Worm (Caenorhabditis elegans) whole organism, L4 larva: Measurements from ENCODE around the gene fum-1.

ENCODE experiments used
- D1046.2 ChIP-seq: fragments of 200-800 bp; sonication (Bioruptor generic); IDR thresholded peaks from 2 replicates; pipeline ENCODE4 v1.3.6; 2022; ENCODE audit warnings: missing genetic modification characterization, missing compliant biosample characterization
- F26F4.8 ChIP-seq: fragments of 200-800 bp; sonication (Bioruptor generic); conservative IDR thresholded peaks from 2 replicates; pipeline ENCODE4 v1.3.6; 2022; ENCODE audit warnings: missing genetic modification characterization, missing compliant biosample characterization
- F37D6.2 ChIP-seq: sonication (generic microtip); optimal IDR thresholded peaks from 2 replicates; lab custom pipeline; 2016; ENCODE audit warnings: mild to moderate bottlenecking, missing genetic modification characterization, missing compliant biosample characterization
- Y5F2A.4 ChIP-seq: fragments of 200-800 bp; sonication (Bioruptor generic); optimal IDR thresholded peaks from 2 replicates; lab custom pipeline; 2018; ENCODE audit warnings: mild to moderate bottlenecking, missing genetic modification characterization, missing compliant biosample characterization
- Y75B8A.6 ChIP-seq: fragments of 200-800 bp; sonication (Bioruptor generic); IDR thresholded peaks from 2 replicates; pipeline ENCODE4 v1.3.6; 2022; ENCODE audit warnings: missing genetic modification reagents, missing genetic modification characterization, missing compliant biosample characterization
- arid-1 ChIP-seq: fragments of 200-800 bp; sonication (Bioruptor generic); conservative IDR thresholded peaks from 2 replicates; pipeline ENCODE4 v1.3.6; 2022; ENCODE audit warnings: missing genetic modification reagents, missing genetic modification characterization, missing compliant biosample characterization
- ceh-28 ChIP-seq: fragments of 150-350 bp; optimal IDR thresholded peaks from 2 replicates; lab custom pipeline; 2014; ENCODE audit warnings: missing biosample characterization, missing genetic modification reagents, missing genetic modification characterization
- ceh-82 ChIP-seq: sonication (generic microtip); optimal IDR thresholded peaks from 2 replicates; lab custom pipeline; 2017; ENCODE audit warnings: missing biosample characterization, missing genetic modification characterization
- ces-1 ChIP-seq: fragments of 150-350 bp; sonication (generic microtip); optimal IDR thresholded peaks from 4 replicates; lab custom pipeline; 2014; ENCODE audit warnings: missing biosample characterization, missing genetic modification reagents, missing genetic modification characterization
- ctbp-1 ChIP-seq: fragments of 200-800 bp; sonication (Bioruptor generic); IDR thresholded peaks from 2 replicates; pipeline ENCODE4 v1.3.6; 2022; ENCODE audit warnings: missing genetic modification reagents, missing genetic modification characterization, missing compliant biosample characterization
- daf-12 ChIP-seq: fragments of 150-350 bp; optimal IDR thresholded peaks from 2 replicates; lab custom pipeline; 2014; ENCODE audit warnings: missing biosample characterization, missing genetic modification reagents, missing genetic modification characterization
- daf-8 ChIP-seq: fragments of 200-800 bp; sonication (Bioruptor generic); IDR thresholded peaks from 2 replicates; pipeline ENCODE4 v1.3.6; 2022; ENCODE audit warnings: missing genetic modification characterization, missing compliant biosample characterization
- dmd-8 ChIP-seq: fragments of 200-800 bp; sonication (Bioruptor generic); IDR thresholded peaks from 2 replicates; pipeline ENCODE4 v1.3.6; 2022; ENCODE audit warnings: missing genetic modification characterization, missing compliant biosample characterization
- dmd-9 ChIP-seq: fragments of 200-800 bp; sonication (Bioruptor generic); IDR thresholded peaks from 2 replicates; pipeline ENCODE4 v1.3.6; 2022; ENCODE audit warnings: missing genetic modification reagents, missing genetic modification characterization, missing compliant biosample characterization
- duxl-1 ChIP-seq: sonication (generic microtip); optimal IDR thresholded peaks from 2 replicates; lab custom pipeline; 2016; ENCODE audit warnings: mild to moderate bottlenecking, missing genetic modification characterization, moderate library complexity, missing compliant biosample characterization; ENCODE audit not compliant: poor library complexity
- gei-8 ChIP-seq: fragments of 200-800 bp; sonication (Bioruptor generic); optimal IDR thresholded peaks from 2 replicates; lab custom pipeline; 2018; ENCODE audit warnings: mild to moderate bottlenecking, missing genetic modification characterization, missing compliant biosample characterization
- hlh-11 ChIP-seq: fragments of 200-800 bp; sonication (Bioruptor generic); optimal IDR thresholded peaks from 2 replicates; lab custom pipeline; 2018; ENCODE audit warnings: mild to moderate bottlenecking, missing genetic modification characterization, missing compliant biosample characterization
- hlh-30 ChIP-seq: sonication (generic microtip); optimal IDR thresholded peaks from 2 replicates; lab custom pipeline; 2017; ENCODE audit warnings: antibody characterized with exemption, mild to moderate bottlenecking, missing genetic modification characterization, missing compliant biosample characterization; ENCODE audit not compliant: insufficient read depth
- hmg-1.1 ChIP-seq: fragments of 200-800 bp; sonication (Bioruptor generic); IDR thresholded peaks from 2 replicates; pipeline ENCODE4 v1.3.6; 2022; ENCODE audit warnings: missing genetic modification reagents, missing genetic modification characterization, missing compliant biosample characterization
- lim-7 ChIP-seq: fragments of 200-800 bp; sonication (Bioruptor generic); IDR thresholded peaks from 2 replicates; pipeline ENCODE4 v1.3.6; 2022; ENCODE audit warnings: missing genetic modification characterization, missing compliant biosample characterization
- lin-1 ChIP-seq: fragments of 200-800 bp; sonication (Bioruptor generic); IDR thresholded peaks from 2 replicates; pipeline ENCODE4 v1.3.6; 2022; ENCODE audit warnings: missing genetic modification reagents, missing genetic modification characterization, missing compliant biosample characterization
- lin-15B ChIP-seq: fragments of 150-350 bp; sonication (generic microtip); optimal IDR thresholded peaks from 3 replicates; lab custom pipeline; 2014; ENCODE audit warnings: missing biosample characterization, missing genetic modification characterization
- lin-29 ChIP-seq: fragments of 200-800 bp; sonication (Bioruptor generic); IDR thresholded peaks from 2 replicates; pipeline ENCODE4 v1.3.6; 2022; ENCODE audit warnings: missing genetic modification reagents, missing genetic modification characterization, missing compliant biosample characterization
- lin-38 ChIP-seq: fragments of 200-800 bp; sonication (Bioruptor generic); IDR thresholded peaks from 2 replicates; pipeline ENCODE4 v1.3.6; 2022; ENCODE audit warnings: missing genetic modification reagents, missing genetic modification characterization, missing compliant biosample characterization
- lir-3 ChIP-seq: sonication (generic microtip); optimal IDR thresholded peaks from 2 replicates; lab custom pipeline; 2016; ENCODE audit warnings: mild to moderate bottlenecking, missing genetic modification characterization, missing compliant biosample characterization
- madf-9 ChIP-seq: fragments of 200-800 bp; sonication (Bioruptor generic); conservative IDR thresholded peaks from 2 replicates; pipeline ENCODE4 v1.3.6; 2022; ENCODE audit warnings: missing genetic modification reagents, missing genetic modification characterization, missing compliant biosample characterization
- mdl-1 ChIP-seq, 2 experiments: fragments of 150-350 bp in 1 of 2; sonication (generic microtip) in 1 of 2; optimal IDR thresholded peaks; 2 replicates each; lab custom pipeline; 2014 to 2017; ENCODE audit warnings: missing biosample characterization in 2 of 2, missing genetic modification characterization in 2 of 2
- mdt-29 ChIP-seq: fragments of 200-800 bp; sonication (Bioruptor generic); IDR thresholded peaks from 2 replicates; pipeline ENCODE4 v1.3.6; 2022; ENCODE audit warnings: missing genetic modification reagents, missing genetic modification characterization, missing compliant biosample characterization
- mep-1 ChIP-seq: fragments of 150-350 bp; sonication (generic microtip); optimal IDR thresholded peaks from 3 replicates; lab custom pipeline; 2014; ENCODE audit warnings: missing biosample characterization, missing genetic modification characterization
- nhr-237 ChIP-seq: sonication (generic microtip); optimal IDR thresholded peaks from 2 replicates; lab custom pipeline; 2017; ENCODE audit warnings: missing biosample characterization, missing genetic modification characterization
- nhr-25 ChIP-seq: sonication (generic microtip); optimal IDR thresholded peaks from 2 replicates; lab custom pipeline; 2017; ENCODE audit warnings: missing genetic modification characterization, mild to moderate bottlenecking, missing compliant biosample characterization, antibody characterized with exemption, moderate library complexity, borderline replicate concordance; ENCODE audit not compliant: insufficient read depth
- nhr-41 ChIP-seq: fragments of 200-800 bp; sonication (Bioruptor generic); IDR thresholded peaks from 2 replicates; pipeline ENCODE4 v1.3.6; 2022; ENCODE audit warnings: missing genetic modification reagents, missing genetic modification characterization, missing compliant biosample characterization
- nhr-48 ChIP-seq: sonication (generic microtip); optimal IDR thresholded peaks from 2 replicates; lab custom pipeline; 2016; ENCODE audit warnings: mild to moderate bottlenecking, missing genetic modification characterization, missing compliant biosample characterization
- nhr-6 ChIP-seq: fragments of 150-350 bp; optimal IDR thresholded peaks from 2 replicates; lab custom pipeline; 2014; ENCODE audit warnings: missing biosample characterization, missing genetic modification characterization
- pha-4 ChIP-seq, 2 experiments: fragments of 150-350 bp in 1 of 2; fragments of 200-800 bp in 1 of 2; sonication (Bioruptor generic) in 1 of 2; IDR thresholded peaks in 1 of 2; optimal IDR thresholded peaks in 1 of 2; 2 replicates each; pipeline versions ENCODE4 v1.3.6 to Lab custom; 2014 to 2022; ENCODE audit warnings: missing genetic modification characterization in 2 of 2, missing genetic modification reagents in 2 of 2, missing biosample characterization in 1 of 2, missing compliant biosample characterization in 1 of 2
- pqm-1 ChIP-seq: sonication (generic microtip); optimal IDR thresholded peaks from 2 replicates; lab custom pipeline; 2017; ENCODE audit warnings: missing biosample characterization, missing genetic modification characterization
- rbr-2 ChIP-seq: sonication (generic microtip); optimal IDR thresholded peaks from 2 replicates; lab custom pipeline; 2016; ENCODE audit warnings: missing genotype, missing genetic modification characterization, missing compliant biosample characterization
- snpc-4 ChIP-seq: fragments of 150-350 bp; optimal IDR thresholded peaks from 2 replicates; lab custom pipeline; 2014; ENCODE audit warnings: missing biosample characterization, missing genetic modification characterization
- spr-3 ChIP-seq: fragments of 200-800 bp; sonication (Bioruptor generic); optimal IDR thresholded peaks from 2 replicates; lab custom pipeline; 2018; ENCODE audit warnings: mild to moderate bottlenecking, missing genetic modification characterization, missing compliant biosample characterization
- tra-1 ChIP-seq: fragments of 200-800 bp; sonication (Bioruptor generic); IDR thresholded peaks from 2 replicates; pipeline ENCODE4 v1.3.6; 2022; ENCODE audit warnings: missing genetic modification reagents, missing genetic modification characterization, missing compliant biosample characterization
- unc-130 ChIP-seq: sonication (generic microtip); optimal IDR thresholded peaks from 2 replicates; lab custom pipeline; 2016; ENCODE audit warnings: missing genetic modification reagents, missing genetic modification characterization, missing compliant biosample characterization
- vab-7 ChIP-seq: fragments of 200-800 bp; sonication (Bioruptor generic); IDR thresholded peaks from 2 replicates; pipeline ENCODE4 v1.3.6; 2022; ENCODE audit warnings: missing genetic modification reagents, missing genetic modification characterization, missing compliant biosample characterization
- zfp-2 ChIP-seq: sonication (generic microtip); optimal IDR thresholded peaks from 2 replicates; lab custom pipeline; 2016; ENCODE audit warnings: mild to moderate bottlenecking, missing genetic modification characterization, missing compliant biosample characterization
- zfp-3 ChIP-seq: fragments of 200-800 bp; sonication (Bioruptor generic); conservative IDR thresholded peaks from 2 replicates; pipeline ENCODE4 v1.3.6; 2022; ENCODE audit warnings: missing genetic modification reagents, missing genetic modification characterization, missing compliant biosample characterization
- zip-2 ChIP-seq: fragments of 150-350 bp; optimal IDR thresholded peaks from 2 replicates; lab custom pipeline; 2014; ENCODE audit warnings: missing biosample characterization, missing genetic modification characterization
- ztf-11 ChIP-seq: fragments of 150-350 bp; optimal IDR thresholded peaks from 2 replicates; lab custom pipeline; 2014; ENCODE audit warnings: missing biosample characterization, missing genetic modification characterization
- ztf-7 ChIP-seq: fragments of 150-350 bp; optimal IDR thresholded peaks from 2 replicates; lab custom pipeline; 2014; ENCODE audit warnings: missing biosample characterization, missing genetic modification characterization

The fum-1 gene

ce11 chrIII:7497782-7498266 is 32.4 kb downstream of the fum-1 start, which contains the start of gene cgh-1 (continued):
- TF ChIP-seq vab-7: 0 out of 2 replicates have a peak, but pooled peaks have one; percentile 14
- no peak for TF ChIP-seq rbr-2 (tag; lab: Kevin White, UChicago)
- TF ChIP-seq ztf-7 (tag; lab: Kevin White, UChicago): no peak
- 0 out of 2 replicates have a peak, but pooled peaks have one; percentile 4 for TF ChIP-seq nhr-41
- TF ChIP-seq ces-1: no peak
- no peak for TF ChIP-seq hlh-30
- no peak for TF ChIP-seq mdt-29
- TF ChIP-seq ctbp-1 (GFP tag; lab: Robert Waterston, UW): peak; percentile 30; the same call in 1 of the 2 replicates
- no peak for TF ChIP-seq unc-130 (GFP tag; lab: Kevin White, UChicago)
- TF ChIP-seq zip-2 (tag; lab: Kevin White, UChicago): no peak

ce11 chrIII:7498346-7498745 is 32.9 kb downstream of the fum-1 start:
- TF ChIP-seq F37D6.2 (tag; lab: Kevin White, UChicago) (peak; percentile 78), F26F4.8 (GFP tag; lab: Robert Waterston, UW) (no peak), snpc-4 (no peak), vab-7 (0 out of 2 replicates have a peak, but pooled peaks have one; percentile 50), Y5F2A.4 (GFP tag; lab: Kevin White, UChicago) (no peak), ces-1 (no peak), ztf-11 (tag; lab: Kevin White, UChicago) (no peak), ceh-28 (no peak), arid-1 (0 out of 2 replicates have a peak, but pooled peaks have one; percentile 55), dmd-8 (GFP tag; lab: Robert Waterston, UW) (no peak), nhr-237 (tag; lab: Kevin White, UChicago) (no peak), lin-29 (GFP tag; lab: Robert Waterston, UW) (no peak), tra-1 (0 out of 2 replicates have a peak, but pooled peaks have one; percentile 18), ztf-7 (tag; lab: Kevin White, UChicago) (no peak), D1046.2 (GFP tag; lab: Robert Waterston, UW) (no peak), mep-1 (peak; percentile 96), rbr-2 (tag; lab: Kevin White, UChicago) (peak; percentile 83), pha-4 (GFP tag; IDR thresholded peaks at IDR 0.05; lab: Robert Waterston, UW) (peak; percentile 59), pha-4 (tag; optimal IDR thresholded peaks at IDR 0.05; lab: Kevin White, UChicago) (no peak), zip-2 (tag; lab: Kevin White, UChicago) (no peak), duxl-1 (tag; lab: Kevin White, UChicago) (peak; percentile 72), lim-7 (GFP tag; lab: Robert Waterston, UW) (no peak), pqm-1 (tag; lab: Kevin White, UChicago) (peak; percentile 94), mdl-1 (tag; optimal IDR thresholded peaks at IDR 0.05; lab: Kevin White, UChicago) (peak; percentile 75 to 96), lin-1 (GFP tag; lab: Robert Waterston, UW) (peak; percentile 70), zfp-3 (no peak), lin-38 (GFP tag; lab: Robert Waterston, UW) (peak; percentile 80), ceh-82 (tag; lab: Kevin White, UChicago) (no peak), hmg-1.1 (peak; percentile 86), lir-3 (tag; lab: Kevin White, UChicago) (no peak), zfp-2 (no peak), spr-3 (GFP tag; lab: Kevin White, UChicago) (no peak), unc-130 (GFP tag; lab: Kevin White, UChicago) (peak; percentile 48), hlh-30 (peak; percentile 83), daf-8 (GFP tag; lab: Robert Waterston, UW) (no peak), nhr-48 (peak; percentile 62), lin-15B (tag; lab: Kevin White, UChicago) (peak; percentile 78), Y75B8A.6 (GFP tag; lab: Robert Waterston, UW) (no peak), gei-8 (GFP tag; lab: Kevin White, UChicago) (no peak), nhr-6 (tag; lab: Kevin White, UChicago) (peak; percentile 45), daf-12 (tag; lab: Kevin White, UChicago) (no peak), nhr-25 (tag; lab: Kevin White, UChicago) (peak; percentile 29), hlh-11 (tag; lab: Kevin White, UChicago) (peak; percentile 96), madf-9 (peak; percentile 45; the same call in 1 of the 2 replicates), dmd-9 (GFP tag; lab: Robert Waterston, UW) (no peak)
